Fruit fly (Drosophila melanogaster) whole organism: ENCODE results near the gene CG13309.

ENCODE experiments used
- CG8478 ChIP-seq: fragments of >200 bp; optimal IDR thresholded peaks from 2 replicates; lab custom pipeline; 2018; ENCODE audit warnings: inconsistent platforms
- pan ChIP-seq: fragments of >200 bp; optimal IDR thresholded peaks from 2 replicates; lab custom pipeline; 2017

dm6 chr3L:8830017-8830702 lies 20.0 kb downstream of the CG13309 start:
- TF ChIP-seq pan (lab: Kevin White, UChicago): no peak
- no peak for TF ChIP-seq CG8478
